Worm (Caenorhabditis elegans): ENCODE data around the gene ntl-11.
A peak's percentile ranks its signal among the peaks of the same experiment; 100 is the strongest.

The ntl-11 gene

ce11 chrIV:15472387-15472859 is 1.1 kb upstream of the ntl-11 start, which contains the start of gene Y73F8A.27 (continued):
- TF ChIP-seq nhr-84 (tag; optimal IDR thresholded peaks at IDR 0.05) (no peak), tbx-2 (tag; optimal IDR thresholded peaks at IDR 0.05) (peak; percentile 95)

ce11 chrIV:15453137-15453788 is 18.0 kb downstream of the ntl-11 start, which contains the start of gene gtf-2H4:
gtf-2H4 (minus strand) TSS chrIV:15453187.
- TF ChIP-seq fkh-10 (GFP tag; optimal IDR thresholded peaks at IDR 0.05) (no peak), F16B12.6 (tag; optimal IDR thresholded peaks at IDR 0.05) (no peak), unc-62 (GFP tag; optimal IDR thresholded peaks at IDR 0.05) (no peak), ztf-11 (tag; optimal IDR thresholded peaks at IDR 0.05) (no peak), tlp-1 (tag; optimal IDR thresholded peaks at IDR 0.05) (no peak), blmp-1 (tag; optimal IDR thresholded peaks at IDR 0.05) (no peak), egl-27 (tag; optimal IDR thresholded peaks at IDR 0.05) (no peak), zip-4 (GFP tag; optimal IDR thresholded peaks at IDR 0.05) (no peak), efl-1 (optimal IDR thresholded peaks at IDR 0.05) (no peak), efl-1 (GFP tag; optimal IDR thresholded peaks at IDR 0.05 in 1 of 2) (no peak), swsn-7 (tag; optimal IDR thresholded peaks at IDR 0.05) (no peak)

ce11 chrIV:15444481-15444880 is 26.8 kb downstream of the ntl-11 start, which contains the start of gene Y73F8A.23:
Y73F8A.23 (minus strand) TSS chrIV:15444581.
- TF ChIP-seq ceh-88 (GFP tag; IDR thresholded peaks at IDR 0.05) (no peak), ces-1 (GFP tag; optimal IDR thresholded peaks at IDR 0.05) (no peak), egl-13 (tag; optimal IDR thresholded peaks at IDR 0.05) (no peak), pqm-1 (tag; optimal IDR thresholded peaks at IDR 0.05) (no peak), nhr-90 (tag; optimal IDR thresholded peaks at IDR 0.05; ENCODE audit: poor library complexity) (no peak), F16B12.6 (tag; optimal IDR thresholded peaks at IDR 0.05) (no peak), nhr-77 (tag; optimal IDR thresholded peaks at IDR 0.05) (no peak), aha-1 (tag; optimal IDR thresholded peaks at IDR 0.05) (no peak), snpc-4 (tag; optimal IDR thresholded peaks at IDR 0.05) (no peak), blmp-1 (tag; optimal IDR thresholded peaks at IDR 0.05) (no peak), xbp-1 (tag; optimal IDR thresholded peaks at IDR 0.05) (no peak), lin-14 (GFP tag; optimal IDR thresholded peaks at IDR 0.05) (no peak), zip-4 (GFP tag; optimal IDR thresholded peaks at IDR 0.05) (no peak), ceh-90 (tag; optimal IDR thresholded peaks at IDR 0.05) (no peak), ceh-82 (tag; optimal IDR thresholded peaks at IDR 0.05) (no peak), zag-1 (tag; optimal IDR thresholded peaks at IDR 0.05) (no peak), efl-1 (optimal IDR thresholded peaks at IDR 0.05) (no peak), efl-1 (GFP tag; optimal IDR thresholded peaks at IDR 0.05 in 1 of 2) (no peak), unc-62 (GFP tag; optimal IDR thresholded peaks at IDR 0.05) (no peak)

ce11 chrIV:15441308-15441707 is 30.0 kb downstream of the ntl-11 start, which contains the start of gene Y73F8A.22:
Y73F8A.22 (minus strand) TSS chrIV:15441408.
- TF ChIP-seq ceh-8 (GFP tag; optimal IDR thresholded peaks at IDR 0.05) (no peak), nhr-85 (tag) (no peak), jun-1 (tag; optimal IDR thresholded peaks at IDR 0.05) (no peak), xbp-1 (tag; optimal IDR thresholded peaks at IDR 0.05) (no peak), vab-15 (tag; optimal IDR thresholded peaks at IDR 0.05) (no peak), alr-1 (tag; optimal IDR thresholded peaks at IDR 0.05; ENCODE audit: borderline replicate concordance) (no peak), lir-3 (tag; optimal IDR thresholded peaks at IDR 0.05; ENCODE audit: poor library complexity) (no peak), C16A3.4 (tag; optimal IDR thresholded peaks at IDR 0.05) (no peak), mdl-1 (tag; optimal IDR thresholded peaks at IDR 0.05) (no peak), unc-130 (tag; optimal IDR thresholded peaks at IDR 0.05) (no peak), sox-4 (tag; optimal IDR thresholded peaks at IDR 0.05) (no peak), nhr-11 (tag; optimal IDR thresholded peaks at IDR 0.05) (no peak), nhr-71 (tag; optimal IDR thresholded peaks at IDR 0.05) (no peak), fkh-4 (tag; optimal IDR thresholded peaks at IDR 0.05; ENCODE audit: borderline replicate concordance) (no peak), ceh-63 (GFP tag; optimal IDR thresholded peaks at IDR 0.05) (no peak), fkh-10 (GFP tag; optimal IDR thresholded peaks at IDR 0.05) (no peak), snu-23 (GFP tag; optimal IDR thresholded peaks at IDR 0.05) (no peak), egl-13 (tag; optimal IDR thresholded peaks at IDR 0.05) (no peak)
